Worm (Caenorhabditis elegans): ENCODE data around the gene F22F7.3.

The F22F7.3 gene

DNA sequence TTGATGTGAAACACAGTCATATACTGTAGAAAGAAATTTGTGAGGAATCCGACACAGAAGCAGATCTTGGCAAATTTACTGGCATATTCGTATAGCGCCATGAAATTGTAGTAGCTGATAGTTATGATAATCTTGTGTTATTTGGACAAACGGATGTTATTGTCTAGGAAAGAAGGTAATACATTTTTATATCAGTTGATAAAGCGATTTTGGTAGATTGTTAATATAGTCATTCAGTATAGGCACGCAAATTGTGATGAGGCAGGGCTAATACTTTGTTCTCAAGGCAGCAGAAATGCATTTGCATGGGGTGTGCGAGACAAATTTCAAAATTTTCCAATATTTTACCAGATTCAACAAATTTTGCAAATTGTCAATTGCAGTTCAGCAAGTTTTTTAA is 35.6 kb downstream of the F22F7.3 start, which contains the start of gene str-52:
TSS of gene str-52 (minus strand) at position 101 of the 400 bp plus-strand sequence.
- TF ChIP-seq ceh-36 (tag; optimal IDR thresholded peaks at IDR 0.05) (no peak), tbx-11 (GFP tag; IDR thresholded peaks at IDR 0.05) (no peak), hmg-4 (GFP tag; optimal IDR thresholded peaks at IDR 0.05) (no peak), tra-4 (tag; optimal IDR thresholded peaks at IDR 0.05) (no peak), pes-1 (GFP tag; IDR thresholded peaks at IDR 0.05) (no peak), sea-1 (GFP tag; conservative IDR thresholded peaks at IDR 0.05) (no peak), F13C5.2 (tag; optimal IDR thresholded peaks at IDR 0.05) (no peak), B0310.2 (tag; optimal IDR thresholded peaks at IDR 0.05) (no peak), hnd-1 (tag; optimal IDR thresholded peaks at IDR 0.05) (no peak), tbx-37 (GFP tag; conservative IDR thresholded peaks at IDR 0.05) (no peak), ama-1 (optimal IDR thresholded peaks at IDR 0.05) (no peak), scrt-1 (GFP tag; IDR thresholded peaks at IDR 0.05) (no peak), hmbx-1 (tag; optimal IDR thresholded peaks at IDR 0.05) (no peak), ets-7 (tag; optimal IDR thresholded peaks at IDR 0.05) (no peak), ceh-13 (GFP tag; optimal IDR thresholded peaks at IDR 0.05) (no peak), flt-1 (GFP tag; IDR thresholded peaks at IDR 0.05) (no peak)

DNA sequence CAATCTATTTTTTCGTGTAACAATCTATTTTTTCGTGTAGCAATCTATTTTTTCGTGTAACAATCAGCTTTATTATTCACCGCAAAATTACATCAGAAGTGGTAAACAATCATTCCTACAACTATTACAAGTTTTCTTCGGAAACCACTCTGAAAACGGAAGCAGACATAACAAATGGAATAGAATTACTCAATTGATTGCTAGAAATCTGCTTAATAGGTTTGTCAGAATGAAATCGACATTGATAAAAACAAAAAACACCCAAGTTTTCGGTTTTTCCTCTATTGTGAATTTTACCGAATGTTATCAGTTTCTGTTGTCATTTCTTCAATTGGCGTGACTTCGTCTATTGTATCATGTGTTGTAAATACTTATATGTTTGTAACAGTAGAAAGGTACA is 36.3 kb downstream of the F22F7.3 start, which contains the start of gene srbc-20:
TSS of gene srbc-20 (plus strand) at position 301 of the 400 bp plus-strand sequence.
- TF ChIP-seq tbx-11 (GFP tag; IDR thresholded peaks at IDR 0.05) = no peak
- no peak for TF ChIP-seq ceh-36 (tag; optimal IDR thresholded peaks at IDR 0.05)
- TF ChIP-seq sea-1 (GFP tag; conservative IDR thresholded peaks at IDR 0.05) = no peak
- no peak for TF ChIP-seq scrt-1 (GFP tag; IDR thresholded peaks at IDR 0.05)

DNA sequence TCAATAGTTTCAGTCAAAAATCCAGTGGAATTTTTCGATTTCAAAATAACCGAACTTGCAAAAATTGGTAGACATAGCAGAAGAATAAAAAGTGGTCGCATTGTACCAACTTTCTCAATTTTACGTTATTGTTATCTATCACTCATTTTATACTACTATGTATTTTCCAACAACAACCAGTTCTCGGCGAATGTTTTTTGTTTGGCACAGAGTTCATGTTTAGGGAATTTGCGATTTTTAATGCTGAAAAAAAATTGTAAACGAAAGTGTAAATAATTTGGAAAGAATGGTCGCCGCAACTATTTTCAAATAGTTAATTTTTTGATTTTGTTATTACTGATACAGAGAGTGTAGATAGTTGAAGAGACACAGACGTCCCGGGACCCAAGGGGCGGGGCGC is 39.0 kb downstream of the F22F7.3 start, which contains the start of gene C45H4.21:
TSS of gene C45H4.21 (minus strand) at position 101 of the 400 bp plus-strand sequence.
- TF ChIP-seq ceh-36 (tag; optimal IDR thresholded peaks at IDR 0.05) (no peak), hmbx-1 (tag; optimal IDR thresholded peaks at IDR 0.05) (no peak), hnd-1 (tag; optimal IDR thresholded peaks at IDR 0.05) (no peak), sea-1 (GFP tag; conservative IDR thresholded peaks at IDR 0.05) (no peak), aly-1 (tag; optimal IDR thresholded peaks at IDR 0.05) (no peak), ceh-13 (GFP tag; optimal IDR thresholded peaks at IDR 0.05) (no peak), F13C5.2 (tag; optimal IDR thresholded peaks at IDR 0.05) (no peak), tra-4 (tag; optimal IDR thresholded peaks at IDR 0.05) (no peak), tbx-11 (GFP tag; IDR thresholded peaks at IDR 0.05) (no peak), ets-7 (tag; optimal IDR thresholded peaks at IDR 0.05) (no peak), ama-1 (optimal IDR thresholded peaks at IDR 0.05) (no peak), pes-1 (GFP tag; IDR thresholded peaks at IDR 0.05) (no peak), B0310.2 (tag; optimal IDR thresholded peaks at IDR 0.05) (no peak), tbx-37 (GFP tag; conservative IDR thresholded peaks at IDR 0.05) (no peak), scrt-1 (GFP tag; IDR thresholded peaks at IDR 0.05) (no peak), hmg-4 (GFP tag; optimal IDR thresholded peaks at IDR 0.05) (no peak), flt-1 (GFP tag; IDR thresholded peaks at IDR 0.05) (no peak)

DNA sequence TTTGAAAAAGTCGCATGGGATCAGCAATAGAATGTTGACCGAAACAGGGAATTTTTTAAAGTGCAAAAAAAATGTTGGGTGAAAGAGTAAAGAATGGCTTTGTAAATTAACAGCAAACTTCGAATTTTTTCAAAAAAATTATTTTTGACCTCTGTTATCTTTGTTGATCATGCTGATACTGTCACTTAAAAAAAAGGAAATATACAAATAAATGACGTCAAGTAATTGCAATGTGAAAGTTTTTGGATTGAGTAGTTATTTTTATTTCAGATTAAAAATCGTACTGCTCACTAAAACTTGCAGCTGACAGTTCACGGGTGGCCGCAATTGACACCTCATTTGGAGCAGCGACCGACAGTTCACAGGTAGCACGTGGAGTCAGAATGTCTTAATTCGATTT is 40.4 kb downstream of the F22F7.3 start, which contains the start of gene C45H4.13:
TSS of gene C45H4.13 (minus strand) at position 101 of the 400 bp plus-strand sequence.
- TF ChIP-seq B0310.2 (tag; optimal IDR thresholded peaks at IDR 0.05) = no peak
- TF ChIP-seq tra-4 (tag; optimal IDR thresholded peaks at IDR 0.05) = no peak
- no peak for TF ChIP-seq scrt-1 (GFP tag; IDR thresholded peaks at IDR 0.05)
- no peak for TF ChIP-seq ets-7 (tag; optimal IDR thresholded peaks at IDR 0.05)
- TF ChIP-seq hmbx-1 (tag; optimal IDR thresholded peaks at IDR 0.05) = no peak
- TF ChIP-seq hmg-4 (GFP tag; optimal IDR thresholded peaks at IDR 0.05) = no peak
- TF ChIP-seq sea-1 (GFP tag; conservative IDR thresholded peaks at IDR 0.05) = no peak
- no peak for TF ChIP-seq pes-1 (GFP tag; IDR thresholded peaks at IDR 0.05)
- no peak for TF ChIP-seq flt-1 (GFP tag; IDR thresholded peaks at IDR 0.05)
- no peak for TF ChIP-seq tbx-11 (GFP tag; IDR thresholded peaks at IDR 0.05)
- TF ChIP-seq ceh-13 (GFP tag; optimal IDR thresholded peaks at IDR 0.05) = no peak
- TF ChIP-seq ama-1 (optimal IDR thresholded peaks at IDR 0.05) = no peak
- no peak for TF ChIP-seq ceh-36 (tag; optimal IDR thresholded peaks at IDR 0.05)
- no peak for TF ChIP-seq tbx-37 (GFP tag; conservative IDR thresholded peaks at IDR 0.05)
- no peak for TF ChIP-seq aly-1 (tag; optimal IDR thresholded peaks at IDR 0.05)
- no peak for TF ChIP-seq hnd-1 (tag; optimal IDR thresholded peaks at IDR 0.05)
- TF ChIP-seq F13C5.2 (tag; optimal IDR thresholded peaks at IDR 0.05) = no peak

DNA sequence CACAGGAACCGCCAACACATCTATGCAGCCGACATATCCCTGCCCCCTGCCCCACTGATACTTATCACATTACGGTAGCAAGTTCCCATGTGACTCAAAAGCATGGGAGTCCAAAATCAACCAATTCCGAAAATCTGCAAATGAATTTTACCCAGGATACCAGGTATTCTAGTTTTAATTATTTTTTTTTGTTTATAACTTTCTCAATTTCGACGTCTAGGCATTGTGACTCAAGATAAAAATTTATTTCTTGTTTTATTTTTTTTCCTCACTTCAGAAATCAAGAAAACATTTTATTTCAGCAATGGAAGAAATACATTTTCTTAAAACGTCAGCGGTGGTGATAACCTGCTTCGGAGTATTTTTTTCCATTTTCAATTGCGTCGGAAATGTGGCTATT is 41.0 kb downstream of the F22F7.3 start, which contains the start of gene srbc-24:
TSS of gene srbc-24 (plus strand) at position 301 of the 400 bp plus-strand sequence.
- no peak for TF ChIP-seq F13C5.2 (tag; optimal IDR thresholded peaks at IDR 0.05)
- no peak for TF ChIP-seq hnd-1 (tag; optimal IDR thresholded peaks at IDR 0.05)
- TF ChIP-seq ama-1 (optimal IDR thresholded peaks at IDR 0.05) = no peak

DNA sequence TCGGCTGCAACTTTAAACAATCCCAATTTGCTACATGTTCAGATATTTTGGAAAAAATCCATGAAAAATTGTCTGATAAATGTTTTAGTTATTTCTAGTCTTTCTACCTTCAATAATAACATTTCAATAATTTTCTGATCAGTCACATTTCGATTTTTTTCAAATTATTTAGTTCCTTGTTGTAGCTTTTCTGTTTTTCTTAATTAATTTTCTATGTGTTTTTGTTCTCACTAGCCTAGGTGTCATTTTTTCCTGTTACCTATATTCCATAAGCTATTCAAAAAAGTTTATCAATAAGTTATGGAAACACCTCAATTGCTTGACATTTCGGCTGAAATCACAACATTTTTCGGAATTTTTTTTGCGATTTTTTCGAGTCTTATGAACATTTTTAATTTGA is 42.8 kb downstream of the F22F7.3 start, which contains the start of gene srbc-23:
TSS of gene srbc-23 (plus strand) at position 301 of the 400 bp plus-strand sequence.
- TF ChIP-seq scrt-1 (GFP tag; IDR thresholded peaks at IDR 0.05) (no peak), ceh-36 (tag; optimal IDR thresholded peaks at IDR 0.05) (no peak), sea-1 (GFP tag; conservative IDR thresholded peaks at IDR 0.05) (no peak), ets-7 (tag; optimal IDR thresholded peaks at IDR 0.05) (no peak), pes-1 (GFP tag; IDR thresholded peaks at IDR 0.05) (no peak), ceh-13 (GFP tag; optimal IDR thresholded peaks at IDR 0.05) (no peak), B0310.2 (tag; optimal IDR thresholded peaks at IDR 0.05) (no peak), tbx-37 (GFP tag; conservative IDR thresholded peaks at IDR 0.05) (no peak), aly-1 (tag; optimal IDR thresholded peaks at IDR 0.05) (no peak)

DNA sequence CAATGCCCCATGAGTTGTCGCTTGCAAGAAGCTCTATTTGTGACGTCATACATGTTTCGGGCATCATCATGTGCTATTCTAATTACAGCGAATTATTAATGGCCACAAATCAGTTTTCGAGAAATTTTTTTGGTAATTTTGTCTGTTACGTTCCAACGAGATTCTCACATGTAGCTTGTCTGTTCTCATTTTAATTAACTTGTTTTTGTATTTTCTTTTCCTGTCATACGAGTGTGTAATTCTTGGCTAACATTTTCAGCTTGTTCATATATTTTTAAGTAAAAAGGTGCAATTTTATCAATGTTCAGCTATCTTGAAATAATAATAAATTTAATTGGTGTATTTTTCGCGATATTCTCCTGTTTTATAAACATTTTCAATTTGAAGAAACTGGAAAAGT is 44.8 kb downstream of the F22F7.3 start, which contains the start of gene srbc-21:
TSS of gene srbc-21 (plus strand) at position 301 of the 400 bp plus-strand sequence.
- TF ChIP-seq aly-1 (tag; optimal IDR thresholded peaks at IDR 0.05) = no peak
- TF ChIP-seq pes-1 (GFP tag; IDR thresholded peaks at IDR 0.05) = no peak

DNA sequence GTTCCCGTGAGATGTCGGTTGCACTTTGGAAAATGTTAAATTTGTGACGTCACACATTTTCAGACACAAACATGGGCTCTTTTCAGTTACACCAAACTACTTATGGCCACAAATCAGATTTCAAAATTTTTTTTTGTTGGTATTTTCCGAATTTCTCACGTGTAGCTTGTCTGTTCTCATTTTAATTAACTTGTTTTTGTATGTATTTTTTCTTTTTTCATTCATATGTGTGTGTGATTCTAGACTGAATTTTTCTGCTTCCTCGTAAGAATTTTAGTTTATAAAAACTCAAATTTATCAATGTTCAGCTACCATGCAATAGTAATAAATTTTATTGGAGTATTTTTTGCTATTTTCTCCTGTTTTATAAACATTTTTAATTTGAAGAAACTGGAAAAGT is 46.4 kb downstream of the F22F7.3 start, which contains the start of gene srbc-22:
TSS of gene srbc-22 (plus strand) at position 301 of the 400 bp plus-strand sequence.
- TF ChIP-seq tbx-11 (GFP tag; IDR thresholded peaks at IDR 0.05) (no peak), B0310.2 (tag; optimal IDR thresholded peaks at IDR 0.05) (no peak), tra-4 (tag; optimal IDR thresholded peaks at IDR 0.05) (no peak), ceh-36 (tag; optimal IDR thresholded peaks at IDR 0.05) (no peak), flt-1 (GFP tag; IDR thresholded peaks at IDR 0.05) (no peak), ceh-13 (GFP tag; optimal IDR thresholded peaks at IDR 0.05) (no peak)
